Worm (Caenorhabditis elegans) whole organism, late embryonic: Measurements from ENCODE around the gene ppgn-1.

Experiments
- C38D4.7 ChIP-seq: fragments of 200-800 bp; sonication (Bioruptor generic); optimal IDR thresholded peaks from 2 replicates; lab custom pipeline; 2018; ENCODE audit warnings: mild to moderate bottlenecking, missing genetic modification characterization, moderate library complexity, missing compliant biosample characterization
- F13H6.1 ChIP-seq: sonication (generic microtip); optimal IDR thresholded peaks from 2 replicates; lab custom pipeline; 2016; ENCODE audit warnings: missing genetic modification characterization, missing compliant biosample characterization
- K02D7.2 ChIP-seq: sonication (generic microtip); optimal IDR thresholded peaks from 2 replicates; lab custom pipeline; 2017; ENCODE audit warnings: mild to moderate bottlenecking, missing genetic modification characterization, missing compliant biosample characterization
- T23F11.4 ChIP-seq: fragments of 200-800 bp; sonication (Bioruptor generic); optimal IDR thresholded peaks from 2 replicates; lab custom pipeline; 2018; ENCODE audit warnings: mild to moderate bottlenecking, missing genetic modification characterization, missing compliant biosample characterization
- Y22D7AL.16 ChIP-seq: sonication (generic microtip); optimal IDR thresholded peaks from 2 replicates; lab custom pipeline; 2016; ENCODE audit warnings: missing genetic modification characterization, missing compliant biosample characterization
- ceh-19 ChIP-seq: fragments of 200-800 bp; sonication (Bioruptor generic); optimal IDR thresholded peaks from 2 replicates; lab custom pipeline; 2018; ENCODE audit warnings: mild to moderate bottlenecking, missing genetic modification characterization, missing compliant biosample characterization
- ceh-24 ChIP-seq: sonication (generic microtip); optimal IDR thresholded peaks from 2 replicates; lab custom pipeline; 2016; ENCODE audit warnings: mild to moderate bottlenecking, missing genetic modification characterization, missing compliant biosample characterization
- ceh-31 ChIP-seq: sonication (generic microtip); optimal IDR thresholded peaks from 2 replicates; lab custom pipeline; 2016; ENCODE audit warnings: missing genetic modification characterization, missing compliant biosample characterization
- ceh-34 ChIP-seq: sonication (generic microtip); optimal IDR thresholded peaks from 2 replicates; lab custom pipeline; 2016; ENCODE audit warnings: mild to moderate bottlenecking, missing genetic modification characterization, missing compliant biosample characterization
- ceh-48 ChIP-seq: sonication (generic microtip); optimal IDR thresholded peaks from 2 replicates; lab custom pipeline; 2016; ENCODE audit warnings: missing genetic modification characterization, inconsistent platforms, missing compliant biosample characterization
- ceh-9 ChIP-seq: sonication (generic microtip); optimal IDR thresholded peaks from 2 replicates; lab custom pipeline; 2016; ENCODE audit warnings: mild to moderate bottlenecking, missing genetic modification characterization, inconsistent platforms, missing compliant biosample characterization
- dmd-4 ChIP-seq: sonication (generic microtip); optimal IDR thresholded peaks from 2 replicates; lab custom pipeline; 2016; ENCODE audit warnings: borderline replicate concordance, missing genetic modification characterization, missing compliant biosample characterization
- dve-1 ChIP-seq: sonication (generic microtip); optimal IDR thresholded peaks from 2 replicates; lab custom pipeline; 2017; ENCODE audit warnings: antibody characterized with exemption, mild to moderate bottlenecking, missing genetic modification characterization, missing compliant biosample characterization
- elt-2 ChIP-seq: sonication (generic microtip); optimal IDR thresholded peaks from 2 replicates; lab custom pipeline; 2016; ENCODE audit warnings: missing genetic modification reagents, missing genetic modification characterization, missing compliant biosample characterization
- ets-4 ChIP-seq: sonication (generic microtip); optimal IDR thresholded peaks from 2 replicates; lab custom pipeline; 2016; ENCODE audit warnings: missing genetic modification characterization, missing compliant biosample characterization
- fkh-10 ChIP-seq: fragments of 150-350 bp; optimal IDR thresholded peaks from 2 replicates; lab custom pipeline; 2014; ENCODE audit warnings: missing biosample characterization, missing genetic modification reagents, missing genetic modification characterization
- fkh-6 ChIP-seq: sonication (generic microtip); optimal IDR thresholded peaks from 2 replicates; lab custom pipeline; 2016; ENCODE audit warnings: missing genetic modification characterization, missing compliant biosample characterization
- gmeb-2 ChIP-seq: sonication (generic microtip); optimal IDR thresholded peaks from 2 replicates; lab custom pipeline; 2016; ENCODE audit warnings: missing genetic modification characterization, inconsistent platforms, missing compliant biosample characterization
- hlh-13 ChIP-seq: fragments of 200-800 bp; sonication (Bioruptor generic); optimal IDR thresholded peaks from 2 replicates; lab custom pipeline; 2018; ENCODE audit warnings: mild to moderate bottlenecking, missing genetic modification characterization, missing compliant biosample characterization
- hlh-6 ChIP-seq: sonication (generic microtip); optimal IDR thresholded peaks from 2 replicates; lab custom pipeline; 2016; ENCODE audit warnings: missing genotype, missing genetic modification characterization, missing compliant biosample characterization
- lim-6 ChIP-seq: sonication (generic microtip); optimal IDR thresholded peaks from 2 replicates; lab custom pipeline; 2016; ENCODE audit warnings: missing genetic modification characterization, missing compliant biosample characterization
- lin-11 ChIP-seq: fragments of 200-800 bp; sonication (Bioruptor generic); optimal IDR thresholded peaks from 2 replicates; lab custom pipeline; 2018; ENCODE audit warnings: mild to moderate bottlenecking, missing genetic modification characterization, missing compliant biosample characterization
- madf-2 ChIP-seq: sonication (generic microtip); optimal IDR thresholded peaks from 2 replicates; lab custom pipeline; 2017; ENCODE audit warnings: missing genetic modification characterization, missing compliant biosample characterization
- nhr-232 ChIP-seq: sonication (generic microtip); optimal IDR thresholded peaks from 2 replicates; lab custom pipeline; 2016; ENCODE audit warnings: missing genetic modification characterization, missing compliant biosample characterization
- pag-3 ChIP-seq: sonication (generic microtip); optimal IDR thresholded peaks from 2 replicates; lab custom pipeline; 2016; ENCODE audit warnings: missing compliant biosample characterization, missing genetic modification characterization, borderline replicate concordance
- pha-4 ChIP-seq: fragments of 150-350 bp; optimal IDR thresholded peaks from 2 replicates; lab custom pipeline; 2018; ENCODE audit warnings: missing biosample characterization, missing genetic modification reagents, missing genetic modification characterization
- ref-2 ChIP-seq: sonication (generic microtip); optimal IDR thresholded peaks from 2 replicates; lab custom pipeline; 2016; ENCODE audit warnings: missing genetic modification characterization, missing compliant biosample characterization
- rnt-1 ChIP-seq: sonication (generic microtip); optimal IDR thresholded peaks from 2 replicates; lab custom pipeline; 2016; ENCODE audit warnings: missing genetic modification characterization, missing compliant biosample characterization
- sox-2 ChIP-seq: fragments of 200-800 bp; sonication (Bioruptor generic); IDR thresholded peaks from 2 replicates; pipeline ENCODE4 v1.3.6; 2022; ENCODE audit warnings: missing genetic modification reagents, missing genetic modification characterization, missing compliant biosample characterization
- syd-9 ChIP-seq: sonication (generic microtip); optimal IDR thresholded peaks from 2 replicates; lab custom pipeline; 2016; ENCODE audit warnings: mild to moderate bottlenecking, missing genetic modification characterization, moderate library complexity, missing compliant biosample characterization
- ttx-3 ChIP-seq: sonication (generic microtip); optimal IDR thresholded peaks from 2 replicates; lab custom pipeline; 2016; ENCODE audit warnings: missing genetic modification reagents, missing genetic modification characterization, missing compliant biosample characterization
- unc-3 ChIP-seq, 2 experiments: fragments of 200-800 bp in 1 of 2; sonication (Bioruptor generic) in 1 of 2; sonication (generic microtip) in 1 of 2; conservative IDR thresholded peaks in 1 of 2; optimal IDR thresholded peaks in 1 of 2; 2 replicates each; pipeline versions ENCODE4 v1.3.6 to Lab custom; 2016 to 2022; ENCODE audit warnings: missing compliant biosample characterization in 2 of 2, missing genetic modification characterization in 2 of 2, missing genetic modification reagents in 1 of 2
- unc-42 ChIP-seq: sonication (generic microtip); optimal IDR thresholded peaks from 2 replicates; lab custom pipeline; 2016; ENCODE audit warnings: missing genotype, missing genetic modification characterization, missing compliant biosample characterization
- unc-86 ChIP-seq: sonication (generic microtip); optimal IDR thresholded peaks from 2 replicates; lab custom pipeline; 2016; ENCODE audit warnings: missing genetic modification characterization, missing compliant biosample characterization
- zip-5 ChIP-seq: sonication (generic microtip); optimal IDR thresholded peaks from 2 replicates; lab custom pipeline; 2016; ENCODE audit warnings: missing genetic modification characterization, missing compliant biosample characterization

The ppgn-1 gene

DNA sequence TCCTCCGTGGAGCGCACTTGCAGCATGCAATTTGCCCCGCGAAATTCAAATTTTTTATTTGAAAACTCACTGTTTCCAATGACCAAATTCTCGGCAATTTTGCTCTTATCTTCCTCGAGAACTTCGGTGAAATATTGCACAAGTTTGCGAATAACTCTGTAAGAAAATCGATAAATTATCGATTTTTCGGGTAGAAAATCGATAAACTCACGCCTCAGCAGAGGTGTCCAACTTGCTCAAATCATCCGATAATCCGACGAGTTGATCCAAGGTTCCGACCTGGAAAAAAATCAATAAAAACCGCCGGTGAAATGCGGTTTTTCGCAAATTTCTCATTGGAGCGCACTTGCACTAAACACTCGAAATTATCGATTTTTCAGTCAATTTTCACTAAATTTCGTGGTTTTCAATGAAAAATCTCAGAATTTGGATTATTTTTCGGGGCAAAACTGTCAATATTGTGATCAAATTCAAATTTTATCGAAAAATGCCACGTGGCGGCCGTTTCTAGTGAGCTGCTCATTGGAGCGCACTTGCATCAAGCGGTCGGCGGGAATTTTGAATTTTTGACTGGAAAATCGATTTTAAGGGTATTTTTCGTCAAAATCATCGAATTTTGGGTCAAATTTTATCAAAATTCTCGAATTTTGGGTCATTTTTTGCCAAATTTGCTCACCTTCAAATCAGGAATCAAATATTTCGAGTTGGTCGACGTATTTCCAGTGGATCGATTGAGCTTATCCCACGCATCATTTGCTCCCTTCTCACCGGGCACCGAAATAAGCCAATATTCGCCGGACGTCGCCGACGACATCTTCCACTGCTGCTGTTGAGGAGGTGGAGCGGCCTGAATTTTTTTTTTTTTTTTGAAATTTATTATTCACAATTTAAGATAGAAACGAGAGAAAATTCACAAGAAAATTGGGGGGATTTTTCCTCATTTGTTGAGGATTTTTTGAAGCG lies 34.7 kb downstream of the ppgn-1 start, which contains the start of gene vha-11:
Gene vha-11, minus strand, starts transcription at position 847 of the 963 bp plus-strand sequence.
- TF ChIP-seq ceh-24 (tag; lab: Kevin White, UChicago) = no peak
- TF ChIP-seq T23F11.4 (GFP tag; lab: Kevin White, UChicago) = no peak
- TF ChIP-seq hlh-13 (GFP tag; lab: Kevin White, UChicago) = no peak
- no peak for TF ChIP-seq zip-5
- peak; percentile 58 for TF ChIP-seq ceh-48 (tag; lab: Kevin White, UChicago)
- no peak for TF ChIP-seq fkh-6 (tag; lab: Kevin White, UChicago)
- no peak for TF ChIP-seq syd-9 (tag; lab: Kevin White, UChicago)

DNA sequence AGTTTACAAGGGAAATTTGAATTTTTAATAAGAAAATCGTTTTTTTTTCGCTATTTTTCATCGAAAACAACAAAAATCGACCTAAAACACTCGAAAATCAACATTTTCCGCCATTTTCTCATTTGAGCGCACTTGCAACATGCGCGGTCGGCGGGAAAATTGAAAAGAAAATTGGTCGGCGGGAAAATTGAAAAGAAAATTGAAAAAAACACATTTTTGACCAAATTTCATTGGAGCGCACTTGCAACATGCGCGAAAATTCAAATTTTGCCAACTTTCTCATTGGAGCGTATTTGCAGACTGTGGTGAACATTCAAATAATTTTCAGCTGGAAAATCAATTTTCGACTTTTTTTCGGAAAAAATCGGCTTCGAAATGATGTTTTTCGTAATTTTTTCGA lies 37.2 kb downstream of the ppgn-1 start:
- TF ChIP-seq pag-3 (tag; lab: Kevin White, UChicago) (no peak), lim-6 (tag; lab: Kevin White, UChicago) (no peak), ceh-31 (tag; lab: Kevin White, UChicago) (no peak), hlh-6 (no peak), ttx-3 (tag; lab: Kevin White, UChicago) (no peak), ets-4 (tag; lab: Kevin White, UChicago) (no peak), elt-2 (no peak), ceh-24 (tag; lab: Kevin White, UChicago) (no peak), gmeb-2 (tag; lab: Kevin White, UChicago) (no peak), T23F11.4 (GFP tag; lab: Kevin White, UChicago) (no peak), K02D7.2 (no peak), lin-11 (tag; lab: Kevin White, UChicago) (no peak), F13H6.1 (no peak), madf-2 (no peak), sox-2 (GFP tag; lab: Robert Waterston, UW) (no peak), ceh-34 (tag; lab: Kevin White, UChicago) (no peak), rnt-1 (tag; lab: Kevin White, UChicago) (no peak), C38D4.7 (GFP tag; lab: Kevin White, UChicago) (no peak), unc-3 (GFP tag; conservative IDR thresholded peaks at IDR 0.05; lab: Robert Waterston, UW) (no peak), unc-3 (tag; optimal IDR thresholded peaks at IDR 0.05; lab: Kevin White, UChicago) (no peak), nhr-232 (tag; lab: Kevin White, UChicago) (no peak)
- TF ChIP-seq, all 69 proteins: peak for 0

DNA sequence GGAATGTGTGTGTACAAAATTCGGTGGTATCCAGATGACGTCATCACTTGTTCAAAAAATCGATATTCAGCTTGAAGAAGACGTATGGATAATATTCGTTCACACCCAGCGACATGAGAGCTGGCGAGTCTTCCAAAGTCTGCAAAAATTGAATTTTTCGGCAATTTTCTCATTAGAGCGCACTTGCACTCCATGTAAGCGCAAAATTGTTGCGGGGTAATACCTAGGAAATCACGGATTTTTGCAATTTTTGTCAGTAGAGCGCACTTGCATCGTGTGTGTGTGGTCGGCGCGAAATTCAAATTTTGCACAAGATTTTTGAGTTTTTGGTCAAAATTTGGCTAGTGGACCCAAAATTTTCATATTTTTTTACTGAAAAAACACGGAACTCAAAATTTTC lies 40.5 kb downstream of the ppgn-1 start:
- TF ChIP-seq ceh-9 (no peak), ceh-34 (tag; lab: Kevin White, UChicago) (no peak), fkh-10 (no peak), dve-1 (tag; lab: Kevin White, UChicago) (no peak), dmd-4 (tag; lab: Kevin White, UChicago) (no peak), fkh-6 (tag; lab: Kevin White, UChicago) (no peak), madf-2 (no peak), unc-42 (tag; lab: Kevin White, UChicago) (no peak), Y22D7AL.16 (tag; lab: Kevin White, UChicago) (no peak)

DNA sequence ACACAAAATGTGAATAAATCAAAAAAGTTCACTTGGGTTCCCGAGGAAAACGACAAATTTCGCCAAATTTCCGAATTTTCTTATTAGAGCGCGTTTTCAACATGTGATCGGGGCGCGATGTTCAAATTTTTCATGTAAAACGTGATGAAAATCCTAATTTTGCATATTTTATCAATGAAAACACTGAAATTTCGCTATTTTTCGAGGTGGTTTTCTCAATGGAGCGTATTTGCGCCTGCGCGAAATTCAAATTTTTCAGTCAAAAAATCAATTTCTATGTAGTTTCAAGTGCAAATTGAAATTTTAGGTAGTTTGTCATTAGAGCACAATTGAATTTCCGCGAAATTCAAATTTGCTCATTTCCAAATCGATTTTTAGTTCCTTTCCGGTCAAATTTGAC lies 41.3 kb downstream of the ppgn-1 start:
- TF ChIP-seq Y22D7AL.16 (tag; lab: Kevin White, UChicago) (no peak), pha-4 (tag; lab: Kevin White, UChicago) (no peak), ref-2 (tag; lab: Kevin White, UChicago) (no peak), K02D7.2 (peak; percentile 17), ets-4 (tag; lab: Kevin White, UChicago) (no peak), ceh-19 (GFP tag; lab: Kevin White, UChicago) (no peak), unc-86 (tag; lab: Kevin White, UChicago) (no peak)
